Worm (Caenorhabditis elegans): Measurements from ENCODE around the gene str-205.

ce11 chrV:4905953-4906352, 23.8 kb downstream of the str-205 start, which contains the start of gene ugt-14:
- TF ChIP-seq sea-2 (GFP tag; optimal IDR thresholded peaks at IDR 0.05): no peak
- no peak for TF ChIP-seq aly-2 (tag; optimal IDR thresholded peaks at IDR 0.05)
- no peak for TF ChIP-seq nhr-11 (tag; optimal IDR thresholded peaks at IDR 0.05)
- no peak for TF ChIP-seq nhr-76 (tag; optimal IDR thresholded peaks at IDR 0.05)
- no peak for TF ChIP-seq mdl-1 (tag; optimal IDR thresholded peaks at IDR 0.05)
- no peak for TF ChIP-seq nhr-77 (tag; optimal IDR thresholded peaks at IDR 0.05)
- no peak for TF ChIP-seq nfya-1 (tag; optimal IDR thresholded peaks at IDR 0.05; ENCODE audit: insufficient read depth)

All from whole organism, L3 larva.